Fruit fly (Drosophila melanogaster): Measurements from ENCODE around the gene eIF5B.
A peak's percentile ranks its signal among the peaks of the same experiment; 100 is the strongest.

The eIF5B gene

DNA sequence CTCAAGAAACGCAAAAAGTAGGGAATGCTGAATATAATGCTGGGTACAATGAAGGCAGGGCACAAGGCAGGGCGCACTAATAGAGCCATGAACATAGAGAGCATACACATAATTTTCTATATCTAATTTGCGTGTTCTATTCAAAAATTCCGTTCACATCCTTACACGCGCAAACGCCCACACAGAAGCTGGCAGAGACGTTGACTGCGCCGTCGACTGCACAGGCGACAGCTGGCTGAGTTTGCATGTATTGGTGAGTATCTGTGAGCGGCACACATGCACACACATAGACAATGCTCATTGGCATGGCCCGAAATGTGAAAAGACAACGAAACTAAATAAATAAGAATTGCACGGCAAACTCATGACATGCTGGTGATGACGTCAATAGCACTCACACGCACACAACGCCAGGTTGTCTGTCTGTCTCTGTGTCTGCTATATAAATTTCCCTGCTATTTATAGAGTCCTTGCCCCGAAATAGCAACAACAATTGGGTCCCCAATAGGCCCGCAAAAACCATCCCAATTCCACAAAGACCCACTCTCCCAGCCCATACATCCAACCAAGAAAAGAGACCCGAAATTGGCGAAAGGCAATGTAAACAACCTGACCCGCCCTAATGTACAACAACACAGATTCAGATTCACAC lies 49.7 kb downstream of the eIF5B start (continued):
- TF ChIP-seq Adf1 (GFP tag; IDR thresholded peaks at IDR 0.05) (peak; percentile 89), en (GFP tag; optimal IDR thresholded peaks at IDR 0.05) (no peak), Med (GFP tag) (peak; percentile 75), ci (GFP tag; IDR thresholded peaks at IDR 0.05) (0 out of 3 replicates have a peak, but pooled peaks have one; percentile 26), CG4360 (GFP tag; IDR thresholded peaks at IDR 0.05) (peak; percentile 48)

DNA sequence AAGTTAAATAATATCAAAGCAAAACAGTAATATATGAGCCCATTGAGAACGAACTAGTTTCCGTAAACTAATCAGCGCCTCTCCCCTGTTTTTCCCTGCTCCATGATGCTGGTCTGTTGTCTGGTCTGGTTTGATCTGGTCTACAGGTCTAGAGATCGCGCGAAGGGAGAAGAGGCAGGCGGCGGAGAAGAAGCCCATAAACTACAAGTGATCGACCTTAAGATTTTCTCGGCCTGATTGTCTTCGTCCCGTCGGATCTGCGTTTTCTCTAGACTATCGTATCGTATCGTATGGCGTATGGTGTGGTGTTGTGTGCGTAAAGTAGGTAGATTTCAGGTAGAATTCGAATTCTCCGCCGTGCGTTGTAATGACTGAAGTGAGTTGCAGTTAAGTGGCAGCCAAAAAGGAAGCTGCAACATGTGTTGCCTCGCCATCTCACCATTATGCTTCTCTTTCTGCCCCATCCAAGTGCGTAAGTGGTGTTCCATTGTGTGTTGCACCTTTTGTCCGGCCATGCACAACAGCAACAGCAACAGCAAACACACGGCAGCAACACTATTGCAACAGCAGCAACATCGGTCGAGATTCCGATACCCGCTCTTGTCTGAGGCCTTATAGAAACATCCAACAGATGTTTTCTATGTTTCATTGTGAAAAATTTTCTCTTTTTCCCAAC lies 51.0 kb downstream of the eIF5B start:
- peak; percentile 24 for TF ChIP-seq cg (GFP tag; optimal IDR thresholded peaks at IDR 0.05)
- peak; percentile 35 for TF ChIP-seq CG7745 (tag; optimal IDR thresholded peaks at IDR 0.05)
- no peak for TF ChIP-seq peb (GFP tag; IDR thresholded peaks at IDR 0.05)
- no peak for TF ChIP-seq CG11696 (GFP tag; IDR thresholded peaks at IDR 0.05)
- TF ChIP-seq CG10321 (GFP tag; IDR thresholded peaks at IDR 0.05): no peak
- 0 out of 2 replicates have a peak, but pooled peaks have one; percentile 12 for TF ChIP-seq Scr (GFP tag; IDR thresholded peaks at IDR 0.05; ENCODE audit: partially characterized antibody)
- no peak for TF ChIP-seq Optix (GFP tag; IDR thresholded peaks at IDR 0.05)
- TF ChIP-seq chinmo (GFP tag; IDR thresholded peaks at IDR 0.05; ENCODE audit: partially characterized antibody): 0 out of 4 replicates have a peak, but pooled peaks have one; percentile 45
- TF ChIP-seq MBD-R2 (GFP tag; IDR thresholded peaks at IDR 0.05): no peak
- TF ChIP-seq tll (GFP tag; optimal IDR thresholded peaks at IDR 0.05): peak in 1 of 2 experiments; percentile 76
- no peak for TF ChIP-seq CG18262 (tag; optimal IDR thresholded peaks at IDR 0.05)
- TF ChIP-seq pfk (GFP tag; optimal IDR thresholded peaks at IDR 0.05): no peak
- peak; percentile 62 for TF ChIP-seq zen (tag; optimal IDR thresholded peaks at IDR 0.05)
- no peak for TF ChIP-seq knrl (GFP tag; IDR thresholded peaks at IDR 0.05; ENCODE audit: partially characterized antibody)
- TF ChIP-seq CG4707 (GFP tag; optimal IDR thresholded peaks at IDR 0.05): no peak
- no peak for TF ChIP-seq YL-1 (GFP tag; optimal IDR thresholded peaks at IDR 0.05)
- peak; percentile 73 for TF ChIP-seq crol (GFP tag; IDR thresholded peaks at IDR 0.05)
- TF ChIP-seq CG2712 (tag; optimal IDR thresholded peaks at IDR 0.05): peak; percentile 6
- TF ChIP-seq insv (GFP tag; optimal IDR thresholded peaks at IDR 0.05): peak in 1 of 2 experiments; percentile 5
- no peak for TF ChIP-seq gfzf (GFP tag; optimal IDR thresholded peaks at IDR 0.05)
- no peak for TF ChIP-seq dati (GFP tag; IDR thresholded peaks at IDR 0.05)
- TF ChIP-seq Opbp (GFP tag; IDR thresholded peaks at IDR 0.05; ENCODE audit: partially characterized antibody): 0 out of 3 replicates have a peak, but pooled peaks have one; percentile 11
- peak; percentile 84 for TF ChIP-seq gem (tag; optimal IDR thresholded peaks at IDR 0.05)
- no peak for TF ChIP-seq pita (GFP tag; optimal IDR thresholded peaks at IDR 0.05)
- no peak for TF ChIP-seq CG13287 (GFP tag; IDR thresholded peaks at IDR 0.05; ENCODE audit: partially characterized antibody)
- no peak for TF ChIP-seq HLH4C (GFP tag; IDR thresholded peaks at IDR 0.05; ENCODE audit: partially characterized antibody)
- peak; percentile 87 for TF ChIP-seq sens (GFP tag)
- TF ChIP-seq CG15479 (GFP tag; optimal IDR thresholded peaks at IDR 0.05): peak; percentile 86
- TF ChIP-seq gsb-n (tag; optimal IDR thresholded peaks at IDR 0.05): no peak
- TF ChIP-seq CG15514 (GFP tag; optimal IDR thresholded peaks at IDR 0.05): peak; percentile 70
- no peak for TF ChIP-seq CG10462 (GFP tag; optimal IDR thresholded peaks at IDR 0.05)
- TF ChIP-seq CG12071 (GFP tag; optimal IDR thresholded peaks at IDR 0.05): no peak
- TF ChIP-seq CG11504 (tag; optimal IDR thresholded peaks at IDR 0.05): peak; percentile 11
- no peak for TF ChIP-seq CG32532 (GFP tag; IDR thresholded peaks at IDR 0.05)
- no peak for TF ChIP-seq CG2129 (GFP tag; IDR thresholded peaks at IDR 0.05; ENCODE audit: partially characterized antibody)
- TF ChIP-seq pros (GFP tag; optimal IDR thresholded peaks at IDR 0.05): peak; percentile 67
- TF ChIP-seq cad (GFP tag; optimal IDR thresholded peaks at IDR 0.05): peak; percentile 33
- TF ChIP-seq ac (GFP tag; optimal IDR thresholded peaks at IDR 0.05): peak; percentile 63
- no peak for TF ChIP-seq slp2 (GFP tag; optimal IDR thresholded peaks at IDR 0.05)
- peak; percentile 6 for TF ChIP-seq CG13894 (tag; optimal IDR thresholded peaks at IDR 0.05)
